Fruit fly (Drosophila melanogaster): ENCODE data around the gene mTor.

dm6 chr2L:13021020-13021781, 16.9 kb downstream of the mTor start, which contains the start of gene CG9933:
- TF ChIP-seq CG6854 (GFP tag; optimal IDR thresholded peaks at IDR 0.05) (no peak), spab (GFP tag; optimal IDR thresholded peaks at IDR 0.05) (no peak)
